Worm (Caenorhabditis elegans) whole organism, early embryonic: ENCODE results near the gene swsn-4.

Source experiments
- B0310.2 ChIP-seq: sonication (generic microtip); optimal IDR thresholded peaks from 2 replicates; lab custom pipeline; 2016; ENCODE audit warnings: mild to moderate bottlenecking, missing genetic modification characterization, missing compliant biosample characterization
- F13C5.2 ChIP-seq: sonication (generic microtip); optimal IDR thresholded peaks from 2 replicates; lab custom pipeline; 2017; ENCODE audit warnings: mild to moderate bottlenecking, missing genetic modification characterization, inconsistent platforms, missing compliant biosample characterization
- aly-1 ChIP-seq: sonication (generic microtip); optimal IDR thresholded peaks from 2 replicates; lab custom pipeline; 2016; ENCODE audit warnings: missing genetic modification characterization, missing compliant biosample characterization
- ama-1 ChIP-seq: fragments of 150-350 bp; optimal IDR thresholded peaks from 2 replicates; lab custom pipeline; 2014
- ceh-13 ChIP-seq: fragments of 200-800 bp; sonication (Bioruptor generic); optimal IDR thresholded peaks from 2 replicates; lab custom pipeline; 2018; ENCODE audit warnings: mild to moderate bottlenecking, missing genetic modification characterization, missing compliant biosample characterization
- ceh-36 ChIP-seq: sonication (generic microtip); optimal IDR thresholded peaks from 2 replicates; lab custom pipeline; 2016; ENCODE audit warnings: missing genetic modification characterization, inconsistent platforms, missing compliant biosample characterization
- ets-7 ChIP-seq: sonication (generic microtip); optimal IDR thresholded peaks from 2 replicates; lab custom pipeline; 2016; ENCODE audit warnings: missing genotype, missing genetic modification characterization, missing compliant biosample characterization
- flt-1 ChIP-seq: fragments of 200-800 bp; sonication (Bioruptor generic); IDR thresholded peaks from 2 replicates; pipeline ENCODE4 v1.3.6; 2022; ENCODE audit warnings: missing genetic modification characterization, missing compliant biosample characterization
- hmbx-1 ChIP-seq: sonication (generic microtip); optimal IDR thresholded peaks from 2 replicates; lab custom pipeline; 2016; ENCODE audit warnings: mild to moderate bottlenecking, missing genetic modification characterization, missing compliant biosample characterization
- hmg-4 ChIP-seq: fragments of 200-800 bp; sonication (Bioruptor generic); optimal IDR thresholded peaks from 2 replicates; lab custom pipeline; 2018; ENCODE audit warnings: mild to moderate bottlenecking, missing genetic modification characterization, missing compliant biosample characterization
- hnd-1 ChIP-seq: sonication (generic microtip); optimal IDR thresholded peaks from 2 replicates; lab custom pipeline; 2016; ENCODE audit warnings: missing genetic modification characterization, missing compliant biosample characterization
- pes-1 ChIP-seq: fragments of 200-800 bp; sonication (Bioruptor generic); IDR thresholded peaks from 2 replicates; pipeline ENCODE4 v1.3.6; 2022; ENCODE audit warnings: missing genetic modification reagents, missing genetic modification characterization, missing compliant biosample characterization
- scrt-1 ChIP-seq: fragments of 200-800 bp; sonication (Bioruptor generic); IDR thresholded peaks from 2 replicates; pipeline ENCODE4 v1.3.6; 2022; ENCODE audit warnings: missing genetic modification characterization, missing compliant biosample characterization
- sea-1 ChIP-seq: fragments of 200-800 bp; sonication (Bioruptor generic); conservative IDR thresholded peaks from 2 replicates; pipeline ENCODE4 v1.3.6; 2022; ENCODE audit warnings: missing genetic modification characterization, missing compliant biosample characterization
- tbx-11 ChIP-seq: fragments of 200-800 bp; sonication (Bioruptor generic); IDR thresholded peaks from 2 replicates; pipeline ENCODE4 v1.3.6; 2022; ENCODE audit warnings: missing genetic modification characterization, missing compliant biosample characterization
- tbx-37 ChIP-seq: fragments of 200-800 bp; sonication (Bioruptor generic); conservative IDR thresholded peaks from 2 replicates; pipeline ENCODE4 v1.3.6; 2022; ENCODE audit warnings: missing genetic modification reagents, missing genetic modification characterization, missing compliant biosample characterization
- tra-4 ChIP-seq: sonication (generic microtip); optimal IDR thresholded peaks from 2 replicates; lab custom pipeline; 2017; ENCODE audit warnings: missing genetic modification characterization, missing compliant biosample characterization

The swsn-4 gene

ce11 chrIV:11126004-11126027 lies at the start of gene swsn-4:
TSS of gene swsn-4 (plus strand) at chrIV:11126024.
- TF ChIP-seq ceh-13 (no peak), tbx-37 (no peak), tbx-11 (GFP tag; lab: Robert Waterston, UW) (no peak), ama-1 (lab: Kevin White, UChicago) (no peak), sea-1 (no peak), tra-4 (no peak), flt-1 (GFP tag; lab: Robert Waterston, UW) (no peak), aly-1 (tag; lab: Kevin White, UChicago) (no peak), hmg-4 (no peak), hmbx-1 (tag; lab: Kevin White, UChicago) (no peak)

DNA sequence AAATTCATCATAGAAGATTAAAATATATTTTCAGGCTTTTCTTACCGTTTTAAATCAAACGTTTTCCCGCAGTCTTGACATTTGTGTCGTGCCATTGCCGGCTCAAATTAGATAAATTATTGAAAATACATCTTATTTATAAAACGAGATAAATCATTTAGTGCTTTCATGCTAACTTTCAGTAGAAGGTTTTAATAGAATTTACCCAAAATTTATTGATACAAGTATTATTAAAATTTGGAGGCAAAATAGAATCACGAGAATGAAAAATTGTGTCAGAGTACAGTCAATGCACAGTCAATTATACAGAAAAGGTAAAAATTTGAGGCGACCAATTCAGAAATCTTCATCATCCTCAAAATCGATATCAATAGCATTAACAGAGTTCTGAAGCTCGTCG lies 47.3 kb upstream of the swsn-4 start, which contains the start of gene Y5F2A.4:
Gene Y5F2A.4, minus strand, starts transcription at position 101 of the 400 bp plus-strand sequence.
- TF ChIP-seq sea-1 (no peak), F13C5.2 (no peak), hmg-4 (no peak), aly-1 (tag; lab: Kevin White, UChicago) (no peak), hnd-1 (tag; lab: Kevin White, UChicago) (no peak), ama-1 (lab: Kevin White, UChicago) (no peak), ceh-36 (tag; lab: Kevin White, UChicago) (no peak), tra-4 (no peak)

DNA sequence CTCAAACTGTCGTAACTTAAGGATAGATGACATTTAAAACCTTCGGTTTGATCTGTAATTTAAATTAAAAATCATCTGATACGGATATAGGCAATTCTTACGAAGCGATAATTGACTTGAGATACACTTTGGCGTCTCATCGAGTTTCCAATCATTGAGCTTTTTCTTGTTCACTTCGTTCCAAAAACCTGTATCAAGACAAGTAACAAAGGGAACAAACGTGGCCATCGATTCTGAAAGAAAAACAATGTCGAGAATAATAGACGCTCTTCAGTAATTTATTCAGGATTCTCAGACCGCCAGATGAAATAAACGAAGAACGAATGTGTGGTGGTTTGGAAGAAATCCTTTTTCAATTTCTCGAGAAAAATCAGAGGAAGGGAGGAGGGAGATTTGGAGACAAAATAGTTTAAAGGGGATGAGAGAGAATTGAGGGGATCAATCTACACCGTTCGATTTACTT lies 45.0 kb upstream of the swsn-4 start, which contains the start of gene atg-7:
Gene atg-7, minus strand, starts transcription at position 233 of the 463 bp plus-strand sequence.
- no peak for TF ChIP-seq tra-4
- no peak for TF ChIP-seq flt-1 (GFP tag; lab: Robert Waterston, UW)

- TF ChIP-seq F13C5.2 (no peak), B0310.2 (tag; lab: Kevin White, UChicago) (no peak), ceh-36 (tag; lab: Kevin White, UChicago) (no peak), tra-4 (no peak)
These were observed 43.7 kb upstream of the swsn-4 start, which contains the start of gene let-70 for ce11 chrIV:11082153-11082552. TSS of gene let-70 (minus strand) at chrIV:11082253.

- no peak for TF ChIP-seq ama-1 (lab: Kevin White, UChicago)
- no peak for TF ChIP-seq pes-1
- TF ChIP-seq flt-1 (GFP tag; lab: Robert Waterston, UW), result no peak
- TF ChIP-seq hmbx-1 (tag; lab: Kevin White, UChicago), result no peak
- TF ChIP-seq tbx-11 (GFP tag; lab: Robert Waterston, UW), result no peak
- TF ChIP-seq scrt-1, result no peak
- peak; percentile 80 for TF ChIP-seq F13C5.2
- TF ChIP-seq hmg-4, result peak; percentile 51
- no peak for TF ChIP-seq tra-4
- no peak for TF ChIP-seq hnd-1 (tag; lab: Kevin White, UChicago)
- TF ChIP-seq B0310.2 (tag; lab: Kevin White, UChicago), result no peak
- 0 out of 2 replicates have a peak, but pooled peaks have one; percentile 9 for TF ChIP-seq tbx-37
- TF ChIP-seq ets-7 (tag; lab: Kevin White, UChicago), result no peak
- TF ChIP-seq aly-1 (tag; lab: Kevin White, UChicago), result no peak
- no peak for TF ChIP-seq ceh-13
- TF ChIP-seq sea-1, result no peak
- no peak for TF ChIP-seq ceh-36 (tag; lab: Kevin White, UChicago)
These were observed 43.0 kb upstream of the swsn-4 start for ce11 chrIV:11082789-11083235.

- TF ChIP-seq F13C5.2 (no peak), ceh-13 (no peak), flt-1 (GFP tag; lab: Robert Waterston, UW) (no peak), hnd-1 (tag; lab: Kevin White, UChicago) (no peak), ceh-36 (tag; lab: Kevin White, UChicago) (no peak), tbx-11 (GFP tag; lab: Robert Waterston, UW) (no peak), hmbx-1 (tag; lab: Kevin White, UChicago) (no peak), scrt-1 (no peak), ama-1 (lab: Kevin White, UChicago) (no peak), tra-4 (no peak), pes-1 (no peak), hmg-4 (no peak), aly-1 (tag; lab: Kevin White, UChicago) (no peak), tbx-37 (no peak), sea-1 (no peak)
These were observed 42.2 kb upstream of the swsn-4 start, which contains the start of gene klc-1 for ce11 chrIV:11083609-11084008. TSS of gene klc-1 (plus strand) at chrIV:11083735.

DNA sequence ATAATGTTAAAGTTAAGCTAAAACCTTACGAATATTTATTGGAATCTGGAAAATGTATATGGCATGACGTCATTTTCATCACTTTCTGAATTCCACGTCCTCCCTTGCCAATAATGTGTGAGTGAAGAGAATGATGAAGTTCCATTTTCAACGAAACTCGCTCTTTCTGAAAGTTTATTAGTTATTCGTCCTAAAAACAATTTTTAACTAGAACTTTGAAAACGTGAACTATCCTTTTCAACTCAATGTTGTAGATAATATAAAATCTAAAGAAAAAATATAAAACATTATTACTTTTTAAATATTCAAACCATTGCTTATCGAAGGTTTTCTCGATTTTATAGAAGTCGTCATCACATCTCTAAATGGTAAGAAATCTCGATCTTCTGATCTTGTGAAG lies 36.3 kb upstream of the swsn-4 start, which contains the start of gene M7.7:
Gene M7.7, plus strand, starts transcription at position 301 of the 400 bp plus-strand sequence.
- no peak for TF ChIP-seq flt-1 (GFP tag; lab: Robert Waterston, UW)
- TF ChIP-seq hmbx-1 (tag; lab: Kevin White, UChicago), result no peak
- no peak for TF ChIP-seq aly-1 (tag; lab: Kevin White, UChicago)
- TF ChIP-seq tbx-37, result no peak

ce11 chrIV:11092502-11093080 lies 33.2 kb upstream of the swsn-4 start, which contains the start of gene bcc-1:
TSS of gene bcc-1 (minus strand) at chrIV:11092552.
- TF ChIP-seq ama-1 (lab: Kevin White, UChicago) (no peak), F13C5.2 (no peak), ceh-36 (tag; lab: Kevin White, UChicago) (no peak), hmg-4 (no peak), scrt-1 (no peak), tra-4 (no peak), tbx-37 (no peak), sea-1 (no peak), ets-7 (tag; lab: Kevin White, UChicago) (no peak), flt-1 (GFP tag; lab: Robert Waterston, UW) (no peak), ceh-13 (no peak), pes-1 (no peak), B0310.2 (tag; lab: Kevin White, UChicago) (no peak), hmbx-1 (tag; lab: Kevin White, UChicago) (no peak), aly-1 (tag; lab: Kevin White, UChicago) (no peak), tbx-11 (GFP tag; lab: Robert Waterston, UW) (no peak), hnd-1 (tag; lab: Kevin White, UChicago) (no peak)
